Fruit fly (Drosophila melanogaster) whole organism, adult: ENCODE results near the gene Noc3.

Experiments used
- CG11617 ChIP-seq: fragments of 200-800 bp; sonication (Bioruptor generic); optimal IDR thresholded peaks from 2 replicates; lab custom pipeline; 2017; ENCODE audit warnings: mild to moderate bottlenecking, missing biosample characterization, missing genetic modification reagents, missing genetic modification characterization
- CG12768 ChIP-seq: fragments of 200-800 bp; sonication (Bioruptor generic); optimal IDR thresholded peaks from 2 replicates; lab custom pipeline; 2017; ENCODE audit warnings: missing biosample characterization, missing genetic modification characterization, mild to moderate bottlenecking, moderate library complexity, missing genetic modification reagents
- CG14711 ChIP-seq: fragments of 200-800 bp; sonication (Bioruptor generic); optimal IDR thresholded peaks from 2 replicates; lab custom pipeline; 2018; ENCODE audit warnings: missing biosample characterization, mild to moderate bottlenecking, missing genetic modification characterization, moderate library complexity
- CG1620 ChIP-seq: fragments of 200-800 bp; sonication (Bioruptor generic); optimal IDR thresholded peaks from 2 replicates; lab custom pipeline; 2016; ENCODE audit warnings: missing biosample characterization, missing genetic modification characterization
- CG33017 ChIP-seq: fragments of 200-800 bp; sonication (Bioruptor generic); optimal IDR thresholded peaks from 2 replicates; lab custom pipeline; 2018; ENCODE audit warnings: missing biosample characterization, mild to moderate bottlenecking, missing genetic modification characterization, moderate library complexity
- CG5204 ChIP-seq: fragments of 200-800 bp; sonication (Bioruptor generic); optimal IDR thresholded peaks from 2 replicates; lab custom pipeline; 2016; ENCODE audit warnings: missing biosample characterization, missing genetic modification characterization
- CG7045 ChIP-seq: fragments of 200-800 bp; sonication (Bioruptor generic); optimal IDR thresholded peaks from 2 replicates; lab custom pipeline; 2017; ENCODE audit warnings: missing biosample characterization, mild to moderate bottlenecking, missing genetic modification characterization
- CG7101 ChIP-seq: fragments of 200-800 bp; sonication (Bioruptor generic); optimal IDR thresholded peaks from 2 replicates; lab custom pipeline; 2018; ENCODE audit warnings: missing biosample characterization, mild to moderate bottlenecking, missing genetic modification characterization, moderate library complexity
- Clk ChIP-seq: fragments of 200-800 bp; sonication (Bioruptor generic); optimal IDR thresholded peaks from 2 replicates; lab custom pipeline; 2017; ENCODE audit warnings: missing biosample characterization, missing genetic modification characterization
- Crg-1 ChIP-seq: fragments of 200-800 bp; sonication (Bioruptor generic); optimal IDR thresholded peaks from 2 replicates; lab custom pipeline; 2016; ENCODE audit warnings: missing biosample characterization, missing genetic modification characterization
- Hr96 ChIP-seq: fragments of 200-800 bp; sonication (Bioruptor generic); optimal IDR thresholded peaks from 2 replicates; lab custom pipeline; 2016; ENCODE audit warnings: missing biosample characterization, missing genetic modification characterization
- Mnt ChIP-seq: fragments of 200-800 bp; sonication (Bioruptor generic); optimal IDR thresholded peaks from 2 replicates; lab custom pipeline; 2016; ENCODE audit warnings: missing biosample characterization, mild to moderate bottlenecking, missing genetic modification characterization
- bab1 ChIP-seq: fragments of 200-800 bp; sonication (Bioruptor generic); optimal IDR thresholded peaks from 3 replicates; lab custom pipeline; 2019; ENCODE audit warnings: missing biosample characterization, mild to moderate bottlenecking, missing genetic modification characterization, moderate library complexity
- cic ChIP-seq: fragments of 200-800 bp; sonication (Bioruptor generic); optimal IDR thresholded peaks from 2 replicates; lab custom pipeline; 2017; ENCODE audit warnings: missing biosample characterization, mild to moderate bottlenecking, missing genetic modification characterization, moderate library complexity
- cnc ChIP-seq, 2 experiments: fragments of >200 bp; optimal IDR thresholded peaks; 2 replicates each; lab custom pipeline; 2017
- kay ChIP-seq: fragments of 200-800 bp; sonication (Bioruptor generic); peaks from one replicate; lab custom pipeline; 2016; ENCODE audit warnings: missing biosample characterization, missing genetic modification characterization, borderline replicate concordance
- ovo ChIP-seq: fragments of 200-800 bp; sonication (Bioruptor generic); optimal IDR thresholded peaks from 2 replicates; lab custom pipeline; 2016; ENCODE audit warnings: missing biosample characterization, missing genetic modification characterization
- pad ChIP-seq: fragments of 200-800 bp; sonication (Bioruptor generic); optimal IDR thresholded peaks from 3 replicates; lab custom pipeline; 2017; ENCODE audit warnings: missing biosample characterization, missing genetic modification characterization, mild to moderate bottlenecking, moderate library complexity, missing genetic modification reagents
- tj ChIP-seq: fragments of 200-800 bp; sonication (Bioruptor generic); optimal IDR thresholded peaks from 3 replicates; lab custom pipeline; 2017; ENCODE audit warnings: missing biosample characterization, mild to moderate bottlenecking, missing genetic modification characterization, moderate library complexity
- toe ChIP-seq: fragments of 200-800 bp; sonication (Bioruptor generic); optimal IDR thresholded peaks from 2 replicates; lab custom pipeline; 2016; ENCODE audit warnings: missing biosample characterization, missing genetic modification characterization

The Noc3 gene

DNA sequence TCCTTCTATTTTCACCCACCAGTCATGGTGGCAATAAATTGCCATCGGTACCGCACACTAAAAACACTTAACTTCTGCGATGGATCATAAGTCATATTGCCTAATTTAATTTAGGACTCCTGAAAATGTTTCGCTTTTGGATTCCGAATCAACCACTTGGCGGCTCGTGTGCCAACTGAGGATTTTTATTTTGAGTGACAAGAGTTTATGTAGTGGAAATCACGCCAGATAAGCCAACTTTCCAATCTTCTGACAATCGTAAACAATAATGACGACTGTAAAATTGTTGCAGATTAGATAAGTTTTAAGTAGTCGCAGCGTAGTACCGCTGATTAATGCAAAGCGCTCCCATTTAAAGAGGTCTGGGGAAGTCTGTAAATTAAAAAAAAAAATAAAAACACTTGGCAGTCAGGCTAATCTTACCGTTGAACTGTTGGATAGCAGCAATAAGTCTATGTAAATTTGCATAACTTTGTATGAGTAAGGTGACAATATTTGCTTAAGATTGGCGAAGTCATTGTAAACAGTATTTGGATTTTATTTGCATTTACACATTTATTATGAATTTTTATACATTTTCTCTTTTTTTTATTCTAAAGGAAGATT lies 29.7 kb downstream of the Noc3 start, which contains the start of gene CG14606:
CG14606 (minus strand) TSS at position 160 of the 606 bp plus-strand sequence.
- TF ChIP-seq toe (GFP tag; lab: Kevin White, UChicago) (peak; percentile 66), pad (GFP tag; lab: Kevin White, UChicago) (peak; percentile 9), kay (GFP tag; lab: Kevin White, UChicago) (peak; percentile 89), CG7045 (peak; percentile 89), Clk (no peak), CG7101 (tag; lab: Kevin White, UChicago) (peak; percentile 79), CG1620 (GFP tag; lab: Kevin White, UChicago) (peak; percentile 24), Hr96 (peak; percentile 37), CG33017 (tag; lab: Kevin White, UChicago) (peak; percentile 82), ovo (GFP tag; lab: Kevin White, UChicago) (peak; percentile 45), tj (GFP tag; lab: Kevin White, UChicago) (peak; percentile 27), cic (GFP tag; lab: Kevin White, UChicago) (peak; percentile 65), bab1 (GFP tag; lab: Kevin White, UChicago) (no peak), CG14711 (tag; lab: Kevin White, UChicago) (peak; percentile 52), CG11617 (GFP tag; lab: Kevin White, UChicago) (peak; percentile 73), CG5204 (peak; percentile 35), CG12768 (GFP tag; lab: Kevin White, UChicago) (peak; percentile 36), Crg-1 (peak; percentile 83), cnc (optimal IDR thresholded peaks at IDR 0.05; lab: Kevin White, UChicago) (no peak), Mnt (GFP tag; lab: Kevin White, UChicago) (peak; percentile 60)

dm6 chr3R:7208331-7208730 lies 38.4 kb downstream of the Noc3 start, which contains the start of gene CG1288:
CG1288 (minus strand) TSS chr3R:7208431.
- TF ChIP-seq pad (GFP tag; lab: Kevin White, UChicago) (no peak), Crg-1 (no peak), CG14711 (tag; lab: Kevin White, UChicago) (no peak), CG1620 (GFP tag; lab: Kevin White, UChicago) (no peak), toe (GFP tag; lab: Kevin White, UChicago) (no peak), cic (GFP tag; lab: Kevin White, UChicago) (no peak), kay (GFP tag; lab: Kevin White, UChicago) (no peak), CG11617 (GFP tag; lab: Kevin White, UChicago) (no peak), Hr96 (no peak), CG7101 (tag; lab: Kevin White, UChicago) (no peak), CG12768 (GFP tag; lab: Kevin White, UChicago) (no peak), Mnt (GFP tag; lab: Kevin White, UChicago) (no peak), CG5204 (no peak)

DNA sequence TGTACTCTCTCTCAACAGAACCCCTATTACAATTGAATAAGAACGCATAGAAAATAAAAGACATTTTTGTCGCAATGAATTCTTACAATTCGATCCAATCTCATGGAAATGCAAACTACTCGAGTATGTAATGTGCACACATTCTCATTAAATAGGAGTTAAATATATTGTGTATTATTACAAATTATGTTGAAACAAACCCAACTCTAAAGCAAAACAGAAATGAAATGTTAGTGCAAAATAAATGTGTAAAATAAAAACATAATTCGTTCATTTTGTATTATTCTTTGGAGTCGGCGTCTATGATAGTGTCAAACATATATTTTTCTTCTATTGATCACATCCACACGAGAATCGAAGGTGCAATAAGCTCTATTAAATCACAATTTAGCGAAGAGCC lies 46.1 kb downstream of the Noc3 start, which contains the start of gene CG14609:
CG14609 (plus strand) TSS at position 301 of the 400 bp plus-strand sequence.
- TF ChIP-seq CG33017 (tag; lab: Kevin White, UChicago): no peak
- TF ChIP-seq cnc (optimal IDR thresholded peaks at IDR 0.05; lab: Kevin White, UChicago): no peak
- TF ChIP-seq CG1620 (GFP tag; lab: Kevin White, UChicago): no peak
- TF ChIP-seq Hr96: no peak

dm6 chr3R:7199849-7200248 lies 46.9 kb downstream of the Noc3 start:
- peak; percentile 52 for TF ChIP-seq kay (GFP tag; lab: Kevin White, UChicago)
- peak; percentile 31 for TF ChIP-seq bab1 (GFP tag; lab: Kevin White, UChicago)
- TF ChIP-seq ovo (GFP tag; lab: Kevin White, UChicago): no peak
- TF ChIP-seq tj (GFP tag; lab: Kevin White, UChicago): peak; percentile 5
- TF ChIP-seq Crg-1: no peak
- no peak for TF ChIP-seq CG33017 (tag; lab: Kevin White, UChicago)
